Fruit fly (Drosophila melanogaster): ENCODE data around the gene CG13857.

Gene CG13857

DNA sequence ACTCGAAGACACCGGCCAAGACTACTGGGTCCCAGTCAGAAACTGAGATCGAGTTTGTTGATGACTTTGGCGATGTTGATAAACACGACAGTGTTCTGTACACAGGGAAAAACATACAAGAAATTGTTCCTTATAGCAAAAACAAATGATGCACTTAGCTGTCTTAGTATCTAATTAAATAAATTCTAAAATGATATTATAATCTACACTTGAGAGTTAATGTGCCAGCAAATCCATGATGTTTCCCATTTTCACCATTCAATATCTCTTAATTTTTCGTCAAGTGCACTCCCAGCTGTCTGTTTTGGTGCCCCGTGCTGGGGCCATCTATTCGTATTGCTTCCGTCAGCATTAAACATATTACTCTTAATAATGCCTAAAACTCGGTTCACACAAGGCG is 6.3 kb upstream of the CG13857 start (continued):
- 0 out of 2 replicates have a peak, but pooled peaks have one; percentile 26 for TF ChIP-seq gsb (GFP tag; IDR thresholded peaks at IDR 0.05)
- peak; percentile 41 for TF ChIP-seq Meics (GFP tag; optimal IDR thresholded peaks at IDR 0.05)
- no peak for TF ChIP-seq CG12236 (GFP tag; optimal IDR thresholded peaks at IDR 0.05)
- TF ChIP-seq kay (GFP tag; optimal IDR thresholded peaks at IDR 0.05), result no peak
- no peak for TF ChIP-seq sug (tag; optimal IDR thresholded peaks at IDR 0.05)
- peak; percentile 53; the same call in 1 of the 2 replicates for TF ChIP-seq HLH3B (GFP tag; IDR thresholded peaks at IDR 0.05)
- peak; percentile 62; the same call in 2 of the 3 replicates for TF ChIP-seq Mrtf (GFP tag; IDR thresholded peaks at IDR 0.05)
- no peak for TF ChIP-seq CG17802 (tag; optimal IDR thresholded peaks at IDR 0.05)
- TF ChIP-seq CG12659 (GFP tag; optimal IDR thresholded peaks at IDR 0.05), result no peak
- TF ChIP-seq prd (optimal IDR thresholded peaks at IDR 0.05), result no peak
- peak; percentile 68 for TF ChIP-seq prd (GFP tag; IDR thresholded peaks at IDR 0.05)
- no peak for TF ChIP-seq Bgb (GFP tag; IDR thresholded peaks at IDR 0.05; ENCODE audit: partially characterized antibody)
- TF ChIP-seq Nf-YC (tag; optimal IDR thresholded peaks at IDR 0.05), result no peak
- TF ChIP-seq Xrp1 (GFP tag; IDR thresholded peaks at IDR 0.05), result peak; percentile 54; the same call in 1 of the 2 replicates
- TF ChIP-seq H15 (GFP tag; IDR thresholded peaks at IDR 0.05), result peak; percentile 14; the same call in 1 of the 3 replicates
- peak in 1 of 2 experiments; percentile 7 for TF ChIP-seq chif (GFP tag; optimal IDR thresholded peaks at IDR 0.05)
- no peak for TF ChIP-seq chinmo (GFP tag; IDR thresholded peaks at IDR 0.05; ENCODE audit: partially characterized antibody)
- peak; percentile 12 for TF ChIP-seq grn (GFP tag; optimal IDR thresholded peaks at IDR 0.05)
- peak; percentile 56; the same call in 1 of the 3 replicates for TF ChIP-seq zfh1 (GFP tag; IDR thresholded peaks at IDR 0.05)
- no peak for TF ChIP-seq Nf-YB (GFP tag; optimal IDR thresholded peaks at IDR 0.05)
- TF ChIP-seq toy (GFP tag; IDR thresholded peaks at IDR 0.05), result no peak
- TF ChIP-seq aop (GFP tag; IDR thresholded peaks at IDR 0.05), result no peak
- TF ChIP-seq YL-1 (GFP tag; optimal IDR thresholded peaks at IDR 0.05), result no peak
- TF ChIP-seq chm (GFP tag; IDR thresholded peaks at IDR 0.05), result no peak
- no peak for TF ChIP-seq salm (tag; optimal IDR thresholded peaks at IDR 0.05)
- TF ChIP-seq CG33557 (GFP tag; optimal IDR thresholded peaks at IDR 0.05), result no peak
- TF ChIP-seq Hr78 (GFP tag; optimal IDR thresholded peaks at IDR 0.05), result no peak
- no peak for TF ChIP-seq D19B (GFP tag; optimal IDR thresholded peaks at IDR 0.05)
- no peak for TF ChIP-seq lbe (GFP tag; optimal IDR thresholded peaks at IDR 0.05)
- TF ChIP-seq CG7271 (tag; optimal IDR thresholded peaks at IDR 0.05), result no peak
- no peak for TF ChIP-seq gcm (GFP tag; optimal IDR thresholded peaks at IDR 0.05)
- no peak for TF ChIP-seq eve (GFP tag; optimal IDR thresholded peaks at IDR 0.05)
- no peak for TF ChIP-seq org-1 (GFP tag; optimal IDR thresholded peaks at IDR 0.05)
- TF ChIP-seq CG7786 (GFP tag; optimal IDR thresholded peaks at IDR 0.05), result no peak
- no peak for TF ChIP-seq CG8281 (tag; optimal IDR thresholded peaks at IDR 0.05)
- TF ChIP-seq CG9727 (GFP tag; optimal IDR thresholded peaks at IDR 0.05), result peak; percentile 37
- no peak for TF ChIP-seq gfzf (GFP tag; optimal IDR thresholded peaks at IDR 0.05)
- TF ChIP-seq CG32772 (GFP tag; IDR thresholded peaks at IDR 0.05), result no peak
- TF ChIP-seq Atf6 (GFP tag; IDR thresholded peaks at IDR 0.05), result peak; percentile 49; the same call in 1 of the 2 replicates
- no peak for TF ChIP-seq kni (GFP tag; optimal IDR thresholded peaks at IDR 0.05)
- TF ChIP-seq psq (GFP tag; optimal IDR thresholded peaks at IDR 0.05), result no peak
- TF ChIP-seq CG3065 (GFP tag; optimal IDR thresholded peaks at IDR 0.05), result no peak
- TF ChIP-seq bcd (GFP tag; optimal IDR thresholded peaks at IDR 0.05), result peak; percentile 27
- TF ChIP-seq stwl (tag; optimal IDR thresholded peaks at IDR 0.05), result no peak
- TF ChIP-seq Dek (tag; optimal IDR thresholded peaks at IDR 0.05), result no peak
- no peak for TF ChIP-seq dmrt11E (tag; optimal IDR thresholded peaks at IDR 0.05)
- TF ChIP-seq zen2 (GFP tag; IDR thresholded peaks at IDR 0.05; ENCODE audit: partially characterized antibody), result no peak
- TF ChIP-seq CG8924 (tag; optimal IDR thresholded peaks at IDR 0.05), result peak; percentile 19
- TF ChIP-seq esg (GFP tag; conservative IDR thresholded peaks at IDR 0.05), result peak; percentile 43
- TF ChIP-seq CG31388 (GFP tag; optimal IDR thresholded peaks at IDR 0.05), result no peak
- peak; percentile 29 for TF ChIP-seq CG10267 (tag; optimal IDR thresholded peaks at IDR 0.05)
